Worm (Caenorhabditis elegans): ENCODE data around the gene tag-65.

DNA sequence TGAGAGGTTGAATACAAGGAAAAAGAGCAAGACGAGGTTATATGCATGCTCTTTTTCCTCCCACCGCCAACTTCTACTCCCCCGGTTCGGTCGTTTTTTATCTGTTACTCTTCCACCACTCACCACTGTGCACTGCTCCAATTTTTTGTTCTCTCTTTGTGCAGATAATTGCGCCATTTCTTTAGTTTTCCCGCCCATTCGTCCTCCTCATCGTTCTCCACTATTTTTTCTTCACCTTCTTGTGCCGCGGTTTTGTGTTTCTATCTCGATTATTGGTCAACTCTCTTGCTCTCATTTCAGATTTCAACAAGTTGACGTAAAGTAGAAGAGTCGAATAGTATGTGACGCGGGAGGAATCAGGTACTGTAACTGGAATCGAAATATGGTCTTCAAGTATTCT, 11.2 kb upstream of the tag-65 start, which contains the start of gene T01D3.1:
- TF ChIP-seq zip-2 (tag; optimal IDR thresholded peaks at IDR 0.05) (no peak), hlh-30 (tag; optimal IDR thresholded peaks at IDR 0.05; ENCODE audit: insufficient read depth) (no peak), nhr-11 (tag; optimal IDR thresholded peaks at IDR 0.05) (no peak), aly-2 (tag; optimal IDR thresholded peaks at IDR 0.05) (no peak), sdz-12 (GFP tag; optimal IDR thresholded peaks at IDR 0.05) (no peak), mep-1 (tag; optimal IDR thresholded peaks at IDR 0.05) (no peak), dmd-9 (GFP tag; IDR thresholded peaks at IDR 0.05) (no peak), ama-1 (optimal IDR thresholded peaks at IDR 0.05) (no peak)

Measured in whole organism, L4 larva.